Fruit fly (Drosophila melanogaster): ENCODE measurements around the gene CG43050.

The CG43050 gene

dm6 chr2L:13135929-13136328, 16.8 kb downstream of the CG43050 start (continued):
- no peak for TF ChIP-seq Sox100B (GFP tag; optimal IDR thresholded peaks at IDR 0.05)
- no peak for TF ChIP-seq BEAF-32 (GFP tag; optimal IDR thresholded peaks at IDR 0.05)
- no peak for TF ChIP-seq CG15479 (GFP tag; optimal IDR thresholded peaks at IDR 0.05)
- no peak for TF ChIP-seq her (GFP tag; optimal IDR thresholded peaks at IDR 0.05)

dm6 chr2L:13140891-13141290, 21.8 kb downstream of the CG43050 start:
- TF ChIP-seq CG12942 (GFP tag; optimal IDR thresholded peaks at IDR 0.05) (no peak), sug (tag; optimal IDR thresholded peaks at IDR 0.05) (peak; percentile 36), Oaz (GFP tag; IDR thresholded peaks at IDR 0.05) (no peak), CG6175 (GFP tag; IDR thresholded peaks at IDR 0.05) (0 out of 3 replicates have a peak, but pooled peaks have one; percentile 22), Mad (GFP tag; optimal IDR thresholded peaks at IDR 0.05) (no peak), dysf (GFP tag; IDR thresholded peaks at IDR 0.05) (0 out of 3 replicates have a peak, but pooled peaks have one; percentile 13), odd (GFP tag; optimal IDR thresholded peaks at IDR 0.05) (no peak), lab (GFP tag; optimal IDR thresholded peaks at IDR 0.05) (peak; percentile 22), ERR (GFP tag; optimal IDR thresholded peaks at IDR 0.05) (peak; percentile 7), CG34376 (GFP tag; optimal IDR thresholded peaks at IDR 0.05) (peak; percentile 67), Hr78 (GFP tag; optimal IDR thresholded peaks at IDR 0.05) (peak in 1 of 2 experiments; percentile 12), Pdp1 (GFP tag; optimal IDR thresholded peaks at IDR 0.05) (peak in 1 of 2 experiments; percentile 69), Med (GFP tag) (peak; percentile 61)

dm6 chr2L:13142803-13143202, 23.7 kb downstream of the CG43050 start, which contains the start of gene CG9928:
TSS of gene CG9928 (minus strand) at chr2L:13142903.
- TF ChIP-seq CHES-1-like (GFP tag; optimal IDR thresholded peaks at IDR 0.05): no peak
- peak; percentile 16 for TF ChIP-seq Ets65A (GFP tag)

- TF ChIP-seq CG10147 (GFP tag; optimal IDR thresholded peaks at IDR 0.05): no peak
- no peak for TF ChIP-seq CG18011 (GFP tag; optimal IDR thresholded peaks at IDR 0.05)
- no peak for TF ChIP-seq sisA (GFP tag; IDR thresholded peaks at IDR 0.05)
- TF ChIP-seq CG12659 (GFP tag; optimal IDR thresholded peaks at IDR 0.05): no peak
- TF ChIP-seq chif (GFP tag; optimal IDR thresholded peaks at IDR 0.05): no peak
- no peak for TF ChIP-seq seq (GFP tag; IDR thresholded peaks at IDR 0.05)
- no peak for TF ChIP-seq CG12391 (tag; optimal IDR thresholded peaks at IDR 0.05)
- no peak for TF ChIP-seq cad (GFP tag; optimal IDR thresholded peaks at IDR 0.05)
- TF ChIP-seq CG33557 (GFP tag; optimal IDR thresholded peaks at IDR 0.05): no peak
Observed at dm6 chr2L:13143522-13143921, 24.4 kb downstream of the CG43050 start, which contains the start of gene CG16978. TSS of gene CG16978 (minus strand) at chr2L:13143622.

- TF ChIP-seq NK7.1 (GFP tag; optimal IDR thresholded peaks at IDR 0.05) (peak; percentile 28), pzg (GFP tag; optimal IDR thresholded peaks at IDR 0.05) (no peak), CG12219 (GFP tag; optimal IDR thresholded peaks at IDR 0.05) (peak; percentile 63), hkb (optimal IDR thresholded peaks at IDR 0.05) (no peak), hkb (GFP tag; IDR thresholded peaks at IDR 0.05) (peak; percentile 85), Atf3 (GFP tag; optimal IDR thresholded peaks at IDR 0.05) (peak; percentile 10), CG18262 (tag; optimal IDR thresholded peaks at IDR 0.05) (peak; percentile 62), CG4424 (GFP tag; optimal IDR thresholded peaks at IDR 0.05) (peak; percentile 74), Opbp (GFP tag; IDR thresholded peaks at IDR 0.05; ENCODE audit: partially characterized antibody) (no peak), trh (GFP tag; optimal IDR thresholded peaks at IDR 0.05) (no peak), shn (GFP tag; optimal IDR thresholded peaks at IDR 0.05) (peak; percentile 26), CG12942 (GFP tag; optimal IDR thresholded peaks at IDR 0.05) (peak; percentile 58), CG15269 (tag; optimal IDR thresholded peaks at IDR 0.05) (peak; percentile 84), HHEX (GFP tag; optimal IDR thresholded peaks at IDR 0.05) (peak; percentile 76), tll (GFP tag; optimal IDR thresholded peaks at IDR 0.05) (no peak), vvl (GFP tag; IDR thresholded peaks at IDR 0.05) (peak; percentile 73)
Observed at dm6 chr2L:13145035-13145683, 26.1 kb downstream of the CG43050 start.

Measured in whole organism, embryonic.